Fruit fly (Drosophila melanogaster): ENCODE data around the gene Pbgs.

Gene Pbgs

dm6 chr3L:12271195-12271618, at the start of gene Pbgs:
Gene Pbgs, minus strand, starts transcription at chr3L:12271345.
- TF ChIP-seq Rel (GFP tag; optimal IDR thresholded peaks at IDR 0.05) = no peak
- TF ChIP-seq Rel (tag; optimal IDR thresholded peaks at IDR 0.05) = peak; percentile 34
- TF ChIP-seq sv (GFP tag; optimal IDR thresholded peaks at IDR 0.05) = no peak
- TF ChIP-seq psq (GFP tag; optimal IDR thresholded peaks at IDR 0.05) = peak; percentile 16
- peak; percentile 9 for TF ChIP-seq woc (GFP tag; optimal IDR thresholded peaks at IDR 0.05)
- TF ChIP-seq OdsH (GFP tag; optimal IDR thresholded peaks at IDR 0.05) = no peak
- TF ChIP-seq h (GFP tag; optimal IDR thresholded peaks at IDR 0.05) = peak; percentile 37
- TF ChIP-seq fru (GFP tag; optimal IDR thresholded peaks at IDR 0.05) = peak; percentile 5
- TF ChIP-seq foxo (GFP tag; optimal IDR thresholded peaks at IDR 0.05) = peak in 1 of 2 experiments; percentile 38
- TF ChIP-seq ey (GFP tag; optimal IDR thresholded peaks at IDR 0.05) = no peak
- TF ChIP-seq Sp1 (GFP tag; optimal IDR thresholded peaks at IDR 0.05) = peak; percentile 31
- TF ChIP-seq Myc (optimal IDR thresholded peaks at IDR 0.05) = no peak
- no peak for TF ChIP-seq lola (GFP tag; optimal IDR thresholded peaks at IDR 0.05)
- no peak for TF ChIP-seq Hnf4 (GFP tag; optimal IDR thresholded peaks at IDR 0.05)
- no peak for TF ChIP-seq jim (GFP tag; optimal IDR thresholded peaks at IDR 0.05)
- TF ChIP-seq pan (optimal IDR thresholded peaks at IDR 0.05) = no peak
- TF ChIP-seq HLH106 (tag; optimal IDR thresholded peaks at IDR 0.05) = peak; percentile 69
- TF ChIP-seq brk (GFP tag; optimal IDR thresholded peaks at IDR 0.05) = no peak
- TF ChIP-seq Hr83 (GFP tag; optimal IDR thresholded peaks at IDR 0.05; ENCODE audit: poor library complexity, severe bottlenecking) = no peak

- no peak for TF ChIP-seq Dif (GFP tag; optimal IDR thresholded peaks at IDR 0.05; ENCODE audit: partially characterized antibody)
- TF ChIP-seq CG9705 (GFP tag; optimal IDR thresholded peaks at IDR 0.05) = no peak
- TF ChIP-seq dmrt93B (GFP tag; optimal IDR thresholded peaks at IDR 0.05) = no peak
- no peak for TF ChIP-seq Sp1 (GFP tag; optimal IDR thresholded peaks at IDR 0.05)
- no peak for TF ChIP-seq fru (GFP tag; optimal IDR thresholded peaks at IDR 0.05)
- TF ChIP-seq sv (GFP tag; optimal IDR thresholded peaks at IDR 0.05) = no peak
These were observed 48.6 kb upstream of the Pbgs start for dm6 chr3L:12319782-12320181.

- TF ChIP-seq woc (GFP tag; optimal IDR thresholded peaks at IDR 0.05) (no peak), usp (GFP tag; optimal IDR thresholded peaks at IDR 0.05) (no peak), Hr78 (GFP tag; optimal IDR thresholded peaks at IDR 0.05) (no peak), ey (GFP tag; optimal IDR thresholded peaks at IDR 0.05) (no peak), tai (GFP tag; optimal IDR thresholded peaks at IDR 0.05) (no peak), CG32264 (GFP tag; optimal IDR thresholded peaks at IDR 0.05) (no peak), Rel (GFP tag; optimal IDR thresholded peaks at IDR 0.05) (no peak), Rel (tag; optimal IDR thresholded peaks at IDR 0.05) (no peak), HLH106 (tag; optimal IDR thresholded peaks at IDR 0.05) (no peak), Dif (GFP tag; optimal IDR thresholded peaks at IDR 0.05; ENCODE audit: partially characterized antibody) (no peak), lola (GFP tag; optimal IDR thresholded peaks at IDR 0.05) (no peak), pan (optimal IDR thresholded peaks at IDR 0.05) (no peak), GATAd (GFP tag; optimal IDR thresholded peaks at IDR 0.05) (no peak), Jra (GFP tag; optimal IDR thresholded peaks at IDR 0.05) (no peak), N (GFP tag; optimal IDR thresholded peaks at IDR 0.05) (no peak), CG9705 (GFP tag; optimal IDR thresholded peaks at IDR 0.05) (no peak), brk (GFP tag; optimal IDR thresholded peaks at IDR 0.05) (no peak), Myc (optimal IDR thresholded peaks at IDR 0.05) (no peak), dsf (GFP tag; optimal IDR thresholded peaks at IDR 0.05; ENCODE audit: borderline replicate concordance) (no peak)
These were observed 42.1 kb upstream of the Pbgs start for dm6 chr3L:12313280-12313679.

- TF ChIP-seq Rel (GFP tag; optimal IDR thresholded peaks at IDR 0.05) (no peak), Rel (tag; optimal IDR thresholded peaks at IDR 0.05) (no peak), woc (GFP tag; optimal IDR thresholded peaks at IDR 0.05) (no peak), Myc (optimal IDR thresholded peaks at IDR 0.05) (no peak), Hr83 (GFP tag; optimal IDR thresholded peaks at IDR 0.05; ENCODE audit: poor library complexity, severe bottlenecking) (no peak), dsf (GFP tag; optimal IDR thresholded peaks at IDR 0.05; ENCODE audit: borderline replicate concordance) (no peak), CrebA (GFP tag; optimal IDR thresholded peaks at IDR 0.05; ENCODE audit: borderline replicate concordance) (no peak), foxo (GFP tag; optimal IDR thresholded peaks at IDR 0.05) (no peak), usp (GFP tag; optimal IDR thresholded peaks at IDR 0.05) (no peak), fru (GFP tag; optimal IDR thresholded peaks at IDR 0.05) (no peak), sv (GFP tag; optimal IDR thresholded peaks at IDR 0.05) (no peak)
These were observed 39.4 kb upstream of the Pbgs start, which contains the start of gene CG44355 for dm6 chr3L:12310505-12310904. Gene CG44355, plus strand, starts transcription at chr3L:12310805.

- no peak for TF ChIP-seq psq (GFP tag; optimal IDR thresholded peaks at IDR 0.05)
- no peak for TF ChIP-seq Hnf4 (GFP tag; optimal IDR thresholded peaks at IDR 0.05)
- TF ChIP-seq tai (GFP tag; optimal IDR thresholded peaks at IDR 0.05) = no peak
- TF ChIP-seq Hr78 (GFP tag; optimal IDR thresholded peaks at IDR 0.05) = no peak
- TF ChIP-seq sv (GFP tag; optimal IDR thresholded peaks at IDR 0.05) = no peak
- no peak for TF ChIP-seq Dfd (GFP tag; optimal IDR thresholded peaks at IDR 0.05)
- TF ChIP-seq dsf (GFP tag; optimal IDR thresholded peaks at IDR 0.05; ENCODE audit: borderline replicate concordance) = no peak
- TF ChIP-seq CG9705 (GFP tag; optimal IDR thresholded peaks at IDR 0.05) = no peak
- no peak for TF ChIP-seq jim (GFP tag; optimal IDR thresholded peaks at IDR 0.05)
- no peak for TF ChIP-seq Myc (optimal IDR thresholded peaks at IDR 0.05)
- no peak for TF ChIP-seq GATAd (GFP tag; optimal IDR thresholded peaks at IDR 0.05)
- no peak for TF ChIP-seq N (GFP tag; optimal IDR thresholded peaks at IDR 0.05)
- TF ChIP-seq rgr (GFP tag; optimal IDR thresholded peaks at IDR 0.05) = no peak
- TF ChIP-seq br (GFP tag; optimal IDR thresholded peaks at IDR 0.05) = no peak
- TF ChIP-seq Dif (GFP tag; optimal IDR thresholded peaks at IDR 0.05; ENCODE audit: partially characterized antibody) = no peak
- no peak for TF ChIP-seq Abd-B (GFP tag; optimal IDR thresholded peaks at IDR 0.05)
- TF ChIP-seq lola (GFP tag; optimal IDR thresholded peaks at IDR 0.05) = no peak
- no peak for TF ChIP-seq pan (optimal IDR thresholded peaks at IDR 0.05)
- no peak for TF ChIP-seq Rel (GFP tag; optimal IDR thresholded peaks at IDR 0.05)
- no peak for TF ChIP-seq Rel (tag; optimal IDR thresholded peaks at IDR 0.05)
These were observed 34.8 kb upstream of the Pbgs start for dm6 chr3L:12305896-12306295.

Measured in whole organism, wandering third instar larva.